Worm (Caenorhabditis elegans) whole organism, L1 larva: ENCODE measurements around the gene R10E9.3.

Experiments used
- aly-2 ChIP-seq: fragments of 150-350 bp; optimal IDR thresholded peaks from 2 replicates; lab custom pipeline; 2014; ENCODE audit warnings: missing biosample characterization, missing genetic modification characterization
- dsc-1 ChIP-seq: sonication (generic microtip); optimal IDR thresholded peaks from 2 replicates; lab custom pipeline; 2016; ENCODE audit warnings: mild to moderate bottlenecking, missing genetic modification characterization, missing compliant biosample characterization
- efl-1 ChIP-seq, 4 experiments: fragments of 150-350 bp; optimal IDR thresholded peaks in 3 of 4; peaks in 1 of 4; 1 replicate in 1 of 4; 2 replicates in 3 of 4; lab custom pipeline; 2014; ENCODE audit warnings: missing biosample characterization in 2 of 4, missing genetic modification characterization in 2 of 4, missing genetic modification reagents in 2 of 4
- fkh-8 ChIP-seq: sonication (generic microtip); optimal IDR thresholded peaks from 2 replicates; lab custom pipeline; 2016; ENCODE audit warnings: mild to moderate bottlenecking, missing genetic modification characterization, missing compliant biosample characterization
- jun-1 ChIP-seq: fragments of 150-350 bp; optimal IDR thresholded peaks from 2 replicates; lab custom pipeline; 2014; ENCODE audit warnings: missing biosample characterization, missing genetic modification reagents, missing genetic modification characterization
- lin-15B ChIP-seq: fragments of 150-350 bp; sonication (generic microtip); optimal IDR thresholded peaks from 3 replicates; lab custom pipeline; 2014; ENCODE audit warnings: missing biosample characterization, missing genetic modification characterization
- nhr-12 ChIP-seq: sonication (generic microtip); optimal IDR thresholded peaks from 2 replicates; lab custom pipeline; 2017; ENCODE audit warnings: missing biosample characterization, missing genetic modification characterization
- skn-1 ChIP-seq: fragments of 150-350 bp; optimal IDR thresholded peaks from 2 replicates; lab custom pipeline; 2014; ENCODE audit warnings: missing biosample characterization, missing genetic modification characterization
- snpc-4 ChIP-seq: fragments of 150-350 bp; optimal IDR thresholded peaks from 2 replicates; lab custom pipeline; 2014; ENCODE audit warnings: missing biosample characterization, missing genetic modification characterization
- sptf-1 ChIP-seq: fragments of 150-350 bp; optimal IDR thresholded peaks from 2 replicates; lab custom pipeline; 2014; ENCODE audit warnings: missing biosample characterization, missing genetic modification characterization
- tbx-2 ChIP-seq: sonication (generic microtip); optimal IDR thresholded peaks from 2 replicates; lab custom pipeline; 2016; ENCODE audit warnings: missing genetic modification characterization, missing compliant biosample characterization

ce11 chrIII:3952058-3952457 lies 8.0 kb upstream of the R10E9.3 start:
- no peak for TF ChIP-seq sptf-1 (tag; lab: Kevin White, UChicago)
- TF ChIP-seq aly-2 (tag; lab: Kevin White, UChicago) = no peak
- TF ChIP-seq jun-1 (tag; lab: Kevin White, UChicago) = no peak
- TF ChIP-seq snpc-4 (tag; lab: Kevin White, UChicago) = no peak
- TF ChIP-seq lin-15B (tag; lab: Kevin White, UChicago) = no peak
- no peak for TF ChIP-seq nhr-12 (tag; lab: Kevin White, UChicago)
- no peak for TF ChIP-seq skn-1 (tag; lab: Kevin White, UChicago)
- no peak for TF ChIP-seq efl-1 (optimal IDR thresholded peaks at IDR 0.05; lab: Kevin White, UChicago)
- no peak for TF ChIP-seq efl-1 (GFP tag; optimal IDR thresholded peaks at IDR 0.05 in 1 of 2; lab: Kevin White, UChicago)
- no peak for TF ChIP-seq tbx-2
- no peak for TF ChIP-seq dsc-1
- no peak for TF ChIP-seq fkh-8 (tag; lab: Kevin White, UChicago)
